Worm (Caenorhabditis elegans) whole organism, young adult: ENCODE data around the gene F13B9.2.

Experiments
- B0035.1 ChIP-seq: sonication (generic microtip); optimal IDR thresholded peaks from 2 replicates; lab custom pipeline; 2016; ENCODE audit warnings: missing genetic modification characterization, mild to moderate bottlenecking, missing compliant biosample characterization, missing genotype, missing genetic modification reagents
- B0261.1 ChIP-seq: sonication (generic microtip); optimal IDR thresholded peaks from 2 replicates; lab custom pipeline; 2016; ENCODE audit warnings: mild to moderate bottlenecking, missing genetic modification characterization, moderate library complexity, missing compliant biosample characterization
- D2030.7 ChIP-seq: fragments of 200-800 bp; sonication (Bioruptor generic); IDR thresholded peaks from 2 replicates; pipeline ENCODE4 v1.3.6; 2022; ENCODE audit warnings: missing genetic modification reagents, missing genetic modification characterization, missing compliant biosample characterization
- F23B12.7 ChIP-seq: sonication (generic microtip); optimal IDR thresholded peaks from 2 replicates; lab custom pipeline; 2017; ENCODE audit warnings: missing genetic modification characterization, mild to moderate bottlenecking, missing compliant biosample characterization, antibody characterized with exemption, moderate library complexity; ENCODE audit not compliant: insufficient read depth
- F33H1.4 ChIP-seq: fragments of 200-800 bp; sonication (Bioruptor generic); IDR thresholded peaks from 2 replicates; pipeline ENCODE4 v1.3.6; 2022; ENCODE audit warnings: missing genetic modification reagents, missing genetic modification characterization, missing compliant biosample characterization
- F39B2.1 ChIP-seq: fragments of 200-800 bp; sonication (Bioruptor generic); IDR thresholded peaks from 2 replicates; pipeline ENCODE4 v1.3.6; 2022; ENCODE audit warnings: missing genetic modification reagents, missing genetic modification characterization, missing compliant biosample characterization
- F49E8.2 ChIP-seq: sonication (generic microtip); optimal IDR thresholded peaks from 3 replicates; lab custom pipeline; 2017; ENCODE audit warnings: missing genetic modification characterization, mild to moderate bottlenecking, missing compliant biosample characterization, antibody characterized with exemption, moderate library complexity; ENCODE audit not compliant: insufficient read depth
- K11D2.4 ChIP-seq: fragments of 200-800 bp; sonication (Bioruptor generic); IDR thresholded peaks from 2 replicates; pipeline ENCODE4 v1.3.6; 2022; ENCODE audit warnings: missing genetic modification reagents, missing genetic modification characterization, missing compliant biosample characterization
- K12H6.12 ChIP-seq: fragments of 200-800 bp; sonication (Bioruptor generic); optimal IDR thresholded peaks from 2 replicates; lab custom pipeline; 2018; ENCODE audit warnings: mild to moderate bottlenecking, missing genetic modification characterization, missing compliant biosample characterization
- T07F8.4 ChIP-seq: sonication (generic microtip); optimal IDR thresholded peaks from 2 replicates; lab custom pipeline; 2016; ENCODE audit warnings: mild to moderate bottlenecking, missing genetic modification characterization, moderate library complexity, missing compliant biosample characterization
- Y56A3A.18 ChIP-seq: fragments of 200-800 bp; sonication (Bioruptor generic); IDR thresholded peaks from 2 replicates; pipeline ENCODE4 v1.3.6; 2022; ENCODE audit warnings: missing genetic modification reagents, missing genetic modification characterization, missing compliant biosample characterization
- ZK185.1 ChIP-seq: sonication (generic microtip); optimal IDR thresholded peaks from 2 replicates; lab custom pipeline; 2016; ENCODE audit warnings: mild to moderate bottlenecking, missing genetic modification characterization, missing compliant biosample characterization; ENCODE audit not compliant: poor library complexity, severe bottlenecking
- attf-5 ChIP-seq: fragments of 200-800 bp; sonication (Bioruptor generic); optimal IDR thresholded peaks from 2 replicates; lab custom pipeline; 2018; ENCODE audit warnings: mild to moderate bottlenecking, missing genetic modification characterization, missing compliant biosample characterization
- bed-2 ChIP-seq: fragments of 200-800 bp; sonication (Bioruptor generic); IDR thresholded peaks from 2 replicates; pipeline ENCODE4 v1.3.6; 2022; ENCODE audit warnings: missing genetic modification reagents, missing genetic modification characterization, missing compliant biosample characterization
- ccch-3 ChIP-seq: fragments of 200-800 bp; sonication (Bioruptor generic); optimal IDR thresholded peaks from 2 replicates; lab custom pipeline; 2018; ENCODE audit warnings: mild to moderate bottlenecking, missing genetic modification characterization, missing compliant biosample characterization
- ceh-40 ChIP-seq: fragments of 200-800 bp; sonication (Bioruptor generic); IDR thresholded peaks from 2 replicates; pipeline ENCODE4 v1.3.6; 2022; ENCODE audit warnings: missing genetic modification characterization, missing compliant biosample characterization
- ceh-58 ChIP-seq: fragments of 200-800 bp; sonication (Bioruptor generic); IDR thresholded peaks from 2 replicates; pipeline ENCODE4 v1.3.6; 2022; ENCODE audit warnings: missing genetic modification characterization, missing compliant biosample characterization
- ceh-91 ChIP-seq: fragments of 200-800 bp; sonication (Bioruptor generic); IDR thresholded peaks from 2 replicates; pipeline ENCODE4 v1.3.6; 2022; ENCODE audit warnings: missing genetic modification reagents, missing genetic modification characterization, missing compliant biosample characterization
- dpff-1 ChIP-seq: sonication (generic microtip); optimal IDR thresholded peaks from 2 replicates; lab custom pipeline; 2017; ENCODE audit warnings: mild to moderate bottlenecking, missing genetic modification characterization, missing compliant biosample characterization
- gei-17 ChIP-seq: fragments of 200-800 bp; sonication (Bioruptor generic); optimal IDR thresholded peaks from 2 replicates; lab custom pipeline; 2018; ENCODE audit warnings: mild to moderate bottlenecking, missing genetic modification characterization, missing compliant biosample characterization
- hlh-26 ChIP-seq: fragments of 200-800 bp; sonication (Bioruptor generic); conservative IDR thresholded peaks from 2 replicates; pipeline ENCODE4 v1.3.6; 2022; ENCODE audit warnings: missing genetic modification reagents, missing genetic modification characterization, missing compliant biosample characterization
- hmg-1.2 ChIP-seq: fragments of 200-800 bp; sonication (Bioruptor generic); IDR thresholded peaks from 2 replicates; pipeline ENCODE4 v1.3.6; 2022; ENCODE audit warnings: missing genetic modification reagents, missing genetic modification characterization, missing compliant biosample characterization
- hmg-20 ChIP-seq: fragments of 200-800 bp; sonication (Bioruptor generic); IDR thresholded peaks from 2 replicates; pipeline ENCODE4 v1.3.6; 2022; ENCODE audit warnings: missing genetic modification reagents, missing genetic modification characterization, missing compliant biosample characterization
- lin-26 ChIP-seq: fragments of 200-800 bp; sonication (Bioruptor generic); IDR thresholded peaks from 2 replicates; pipeline ENCODE4 v1.3.6; 2022; ENCODE audit warnings: missing genetic modification reagents, missing genetic modification characterization, missing compliant biosample characterization
- lsl-1 ChIP-seq: fragments of 200-800 bp; sonication (Bioruptor generic); optimal IDR thresholded peaks from 2 replicates; lab custom pipeline; 2018; ENCODE audit warnings: mild to moderate bottlenecking, missing genetic modification characterization, moderate library complexity, missing compliant biosample characterization
- lsy-27 ChIP-seq: sonication (generic microtip); optimal IDR thresholded peaks from 2 replicates; lab custom pipeline; 2017; ENCODE audit warnings: missing genetic modification characterization, mild to moderate bottlenecking, missing compliant biosample characterization, antibody characterized with exemption, missing genotype, borderline replicate concordance; ENCODE audit not compliant: insufficient read depth
- madf-6 ChIP-seq: fragments of 200-800 bp; sonication (Bioruptor generic); IDR thresholded peaks from 2 replicates; pipeline ENCODE4 v1.3.6; 2022; ENCODE audit warnings: missing genetic modification reagents, missing genetic modification characterization, missing compliant biosample characterization
- nhr-120 ChIP-seq: fragments of 200-800 bp; sonication (Bioruptor generic); IDR thresholded peaks from 2 replicates; pipeline ENCODE4 v1.3.6; 2022; ENCODE audit warnings: missing genetic modification characterization, missing compliant biosample characterization
- nhr-179 ChIP-seq: sonication (generic microtip); optimal IDR thresholded peaks from 2 replicates; lab custom pipeline; 2016; ENCODE audit warnings: mild to moderate bottlenecking, missing genetic modification characterization, missing compliant biosample characterization
- nhr-27 ChIP-seq: fragments of 200-800 bp; sonication (Bioruptor generic); optimal IDR thresholded peaks from 2 replicates; lab custom pipeline; 2018; ENCODE audit warnings: mild to moderate bottlenecking, missing genetic modification characterization, moderate library complexity, missing compliant biosample characterization
- rcor-1 ChIP-seq: fragments of 200-800 bp; sonication (Bioruptor generic); IDR thresholded peaks from 2 replicates; pipeline ENCODE4 v1.3.6; 2022; ENCODE audit warnings: missing genetic modification reagents, missing genetic modification characterization, missing compliant biosample characterization
- repo-1 ChIP-seq: sonication (generic microtip); optimal IDR thresholded peaks from 2 replicates; lab custom pipeline; 2017; ENCODE audit warnings: mild to moderate bottlenecking, missing genetic modification characterization, missing compliant biosample characterization
- rpc-1 ChIP-seq, 2 experiments: fragments of 150-350 bp in 1 of 2; sonication (generic microtip) in 1 of 2; optimal IDR thresholded peaks; 2 replicates each; lab custom pipeline; 2014 to 2018; ENCODE audit warnings: missing biosample characterization in 1 of 2, missing genetic modification characterization in 1 of 2, missing genetic modification reagents in 1 of 2, missing genotype in 1 of 2
- sdz-38 ChIP-seq: sonication (generic microtip); optimal IDR thresholded peaks from 2 replicates; lab custom pipeline; 2016; ENCODE audit warnings: missing genotype, missing genetic modification characterization, missing compliant biosample characterization
- sea-2 ChIP-seq: fragments of 200-800 bp; sonication (Bioruptor generic); IDR thresholded peaks from 2 replicates; pipeline ENCODE4 v1.3.6; 2022; ENCODE audit warnings: missing genetic modification characterization, missing compliant biosample characterization
- snpc-1.3 ChIP-seq: sonication (generic microtip); optimal IDR thresholded peaks from 2 replicates; lab custom pipeline; 2017; ENCODE audit warnings: missing genetic modification characterization, mild to moderate bottlenecking, missing compliant biosample characterization, antibody characterized with exemption, moderate library complexity, missing genotype, missing genetic modification reagents; ENCODE audit not compliant: insufficient read depth
- tlf-1 ChIP-seq: fragments of 200-800 bp; sonication (Bioruptor generic); optimal IDR thresholded peaks from 2 replicates; lab custom pipeline; 2018; ENCODE audit warnings: mild to moderate bottlenecking, missing genetic modification characterization, missing compliant biosample characterization
- xnd-1 ChIP-seq: sonication (generic microtip); optimal IDR thresholded peaks from 2 replicates; lab custom pipeline; 2016; ENCODE audit warnings: missing genotype, missing genetic modification reagents, missing genetic modification characterization, missing compliant biosample characterization
- zfh-2 ChIP-seq: fragments of 200-800 bp; sonication (Bioruptor generic); conservative IDR thresholded peaks from 2 replicates; pipeline ENCODE4 v1.3.6; 2022; ENCODE audit warnings: missing genetic modification reagents, missing genetic modification characterization, missing compliant biosample characterization
- ztf-18 ChIP-seq: sonication (generic microtip); optimal IDR thresholded peaks from 2 replicates; lab custom pipeline; 2016; ENCODE audit warnings: missing genotype, mild to moderate bottlenecking, missing genetic modification characterization, missing compliant biosample characterization
- ztf-22 ChIP-seq: fragments of 200-800 bp; sonication (Bioruptor generic); optimal IDR thresholded peaks from 2 replicates; lab custom pipeline; 2018; ENCODE audit warnings: mild to moderate bottlenecking, missing genetic modification characterization, moderate library complexity, missing compliant biosample characterization
- ztf-3 ChIP-seq: fragments of 200-800 bp; sonication (Bioruptor generic); optimal IDR thresholded peaks from 2 replicates; lab custom pipeline; 2018; ENCODE audit warnings: mild to moderate bottlenecking, missing genetic modification characterization, missing compliant biosample characterization

F13B9.2 gene

ce11 chrX:8297333-8297732, 11.8 kb downstream of the F13B9.2 start:
- no peak for TF ChIP-seq lsy-27 (tag; lab: Kevin White, UChicago)
- no peak for TF ChIP-seq nhr-27
- no peak for TF ChIP-seq ceh-91 (GFP tag; lab: Robert Waterston, UW)
- no peak for TF ChIP-seq attf-5 (GFP tag; lab: Kevin White, UChicago)
- TF ChIP-seq nhr-179 (tag; lab: Kevin White, UChicago) = no peak
- TF ChIP-seq F33H1.4 (GFP tag; lab: Robert Waterston, UW) = no peak
- TF ChIP-seq hmg-1.2 (GFP tag; lab: Robert Waterston, UW) = no peak
- no peak for TF ChIP-seq ztf-22 (GFP tag; lab: Kevin White, UChicago)
- TF ChIP-seq, all 124 proteins: peak for 0

ce11 chrX:8299554-8299953, 14.1 kb downstream of the F13B9.2 start, which contains the start of gene ced-13:
ced-13 (minus strand) TSS chrX:8299654.
- TF ChIP-seq hlh-26 (no peak), sea-2 (GFP tag; lab: Robert Waterston, UW) (no peak), Y56A3A.18 (GFP tag; lab: Robert Waterston, UW) (no peak), ztf-18 (no peak), lsl-1 (no peak), dpff-1 (tag; lab: Kevin White, UChicago) (no peak), B0035.1 (tag; lab: Kevin White, UChicago) (no peak), K12H6.12 (tag; lab: Kevin White, UChicago) (no peak), rcor-1 (GFP tag; lab: Robert Waterston, UW) (no peak)

ce11 chrX:8302299-8302698, 16.8 kb downstream of the F13B9.2 start, which contains the start of gene inx-5:
inx-5 (minus strand) TSS chrX:8302399.
- no peak for TF ChIP-seq ztf-3 (GFP tag; lab: Kevin White, UChicago)
- no peak for TF ChIP-seq K12H6.12 (tag; lab: Kevin White, UChicago)
- no peak for TF ChIP-seq hmg-20 (GFP tag; lab: Robert Waterston, UW)
- TF ChIP-seq xnd-1 (tag; lab: Kevin White, UChicago) = no peak
- no peak for TF ChIP-seq nhr-120 (GFP tag; lab: Robert Waterston, UW)
- TF ChIP-seq sdz-38 (tag; lab: Kevin White, UChicago) = no peak
- no peak for TF ChIP-seq ZK185.1

- TF ChIP-seq lin-26 (GFP tag; lab: Robert Waterston, UW) (no peak), F39B2.1 (GFP tag; lab: Robert Waterston, UW) (no peak), rcor-1 (GFP tag; lab: Robert Waterston, UW) (no peak), F23B12.7 (no peak), Y56A3A.18 (GFP tag; lab: Robert Waterston, UW) (no peak), bed-2 (GFP tag; lab: Robert Waterston, UW) (no peak)
Observed at ce11 chrX:8302803-8303202, 17.3 kb downstream of the F13B9.2 start.

ce11 chrX:8307600-8307999, 22.1 kb downstream of the F13B9.2 start, which contains the start of gene R09F10.5:
R09F10.5 (minus strand) TSS chrX:8307700.
- no peak for TF ChIP-seq zfh-2 (GFP tag; lab: Robert Waterston, UW)
- no peak for TF ChIP-seq hmg-20 (GFP tag; lab: Robert Waterston, UW)
- TF ChIP-seq F49E8.2 (tag; lab: Kevin White, UChicago) = no peak
- no peak for TF ChIP-seq madf-6 (GFP tag; lab: Robert Waterston, UW)
- no peak for TF ChIP-seq B0261.1
- no peak for TF ChIP-seq repo-1 (tag; lab: Kevin White, UChicago)
- TF ChIP-seq D2030.7 (GFP tag; lab: Robert Waterston, UW) = no peak
- TF ChIP-seq T07F8.4 (tag; lab: Kevin White, UChicago) = no peak
- TF ChIP-seq nhr-27 = no peak
- no peak for TF ChIP-seq gei-17 (GFP tag; lab: Kevin White, UChicago)
- no peak for TF ChIP-seq tlf-1 (GFP tag; lab: Kevin White, UChicago)
- no peak for TF ChIP-seq rpc-1 (optimal IDR thresholded peaks at IDR 0.05; lab: Kevin White, UChicago)
- TF ChIP-seq rpc-1 (tag; optimal IDR thresholded peaks at IDR 0.05; lab: Kevin White, UChicago) = no peak
- no peak for TF ChIP-seq ccch-3 (GFP tag; lab: Kevin White, UChicago)
- TF ChIP-seq hmg-1.2 (GFP tag; lab: Robert Waterston, UW) = no peak
- no peak for TF ChIP-seq ceh-58 (GFP tag; lab: Robert Waterston, UW)
- no peak for TF ChIP-seq snpc-1.3
- TF ChIP-seq ceh-40 (GFP tag; lab: Robert Waterston, UW) = no peak
- no peak for TF ChIP-seq K11D2.4 (GFP tag; lab: Robert Waterston, UW)
